Fruit fly (Drosophila melanogaster): Measurements from ENCODE around the gene CG17154.

dm6 chr3L:12045443-12045842 lies 43.0 kb upstream of the CG17154 start:
- TF ChIP-seq pan (optimal IDR thresholded peaks at IDR 0.05): no peak
- no peak for TF ChIP-seq CG8478 (optimal IDR thresholded peaks at IDR 0.05)
